Worm (Caenorhabditis elegans) whole organism, L3 larva: Measurements from ENCODE around the gene F28F9.3.

Experiments used
- aly-2 ChIP-seq: fragments of 150-350 bp; optimal IDR thresholded peaks from 2 replicates; lab custom pipeline; 2014; ENCODE audit warnings: missing biosample characterization, missing genetic modification characterization
- ama-1 ChIP-seq: fragments of 150-350 bp; optimal IDR thresholded peaks from 2 replicates; lab custom pipeline; 2018
- ceh-82 ChIP-seq: fragments of 150-350 bp; optimal IDR thresholded peaks from 2 replicates; lab custom pipeline; 2014; ENCODE audit warnings: missing biosample characterization, missing genetic modification characterization
- ceh-9 ChIP-seq: sonication (generic microtip); optimal IDR thresholded peaks from 2 replicates; lab custom pipeline; 2018; ENCODE audit warnings: missing biosample characterization, missing genetic modification characterization
- egl-27 ChIP-seq: sonication (generic microtip); optimal IDR thresholded peaks from 4 replicates; lab custom pipeline; 2017; ENCODE audit warnings: missing biosample characterization, missing genetic modification reagents, missing genetic modification characterization
- egl-5 ChIP-seq: fragments of 150-350 bp; optimal IDR thresholded peaks from 2 replicates; lab custom pipeline; 2017; ENCODE audit warnings: missing biosample characterization, missing genetic modification reagents, missing genetic modification characterization, inconsistent platforms
- elt-3 ChIP-seq, 3 experiments: fragments of 150-350 bp in 1 of 3; sonication (generic microtip) in 2 of 3; optimal IDR thresholded peaks; 2 replicates in 2 of 3; 4 replicates in 1 of 3; lab custom pipeline; 2014 to 2017; ENCODE audit warnings: missing biosample characterization in 3 of 3, missing genetic modification characterization in 3 of 3
- eor-1 ChIP-seq, 2 experiments: fragments of 150-350 bp; optimal IDR thresholded peaks; 2 replicates each; lab custom pipeline; 2014 to 2018; ENCODE audit warnings: missing biosample characterization in 2 of 2, missing genetic modification characterization in 2 of 2
- fkh-10 ChIP-seq: sonication (generic microtip); optimal IDR thresholded peaks from 2 replicates; lab custom pipeline; 2017; ENCODE audit warnings: missing biosample characterization, missing genetic modification reagents, missing genetic modification characterization
- fkh-2 ChIP-seq: fragments of 150-350 bp; optimal IDR thresholded peaks from 2 replicates; lab custom pipeline; 2014; ENCODE audit warnings: missing biosample characterization, missing genetic modification reagents, missing genetic modification characterization
- hmg-11 ChIP-seq: sonication (generic microtip); optimal IDR thresholded peaks from 2 replicates; lab custom pipeline; 2016; ENCODE audit warnings: missing genetic modification characterization, missing compliant biosample characterization
- lin-15B ChIP-seq: fragments of 150-350 bp; optimal IDR thresholded peaks from 2 replicates; lab custom pipeline; 2014; ENCODE audit warnings: missing biosample characterization, missing genetic modification characterization
- lin-39 ChIP-seq: fragments of 150-350 bp; optimal IDR thresholded peaks from 2 replicates; lab custom pipeline; 2018; ENCODE audit warnings: missing biosample characterization, missing genetic modification reagents, missing genetic modification characterization
- lsy-12 ChIP-seq: sonication (generic microtip); optimal IDR thresholded peaks from 2 replicates; lab custom pipeline; 2016; ENCODE audit warnings: mild to moderate bottlenecking, missing genetic modification characterization, missing compliant biosample characterization
- mdl-1 ChIP-seq: fragments of 150-350 bp; optimal IDR thresholded peaks from 2 replicates; lab custom pipeline; 2014; ENCODE audit warnings: missing biosample characterization, missing genetic modification characterization
- mml-1 ChIP-seq: fragments of 150-350 bp; sonication (generic microtip); optimal IDR thresholded peaks from 3 replicates; lab custom pipeline; 2014; ENCODE audit warnings: missing biosample characterization, missing genetic modification characterization
- nfya-1 ChIP-seq: sonication (generic microtip); optimal IDR thresholded peaks from 2 replicates; lab custom pipeline; 2017; ENCODE audit warnings: missing genetic modification characterization, mild to moderate bottlenecking, missing compliant biosample characterization, antibody characterized with exemption, moderate library complexity; ENCODE audit not compliant: insufficient read depth
- nhr-11 ChIP-seq: fragments of 150-350 bp; optimal IDR thresholded peaks from 2 replicates; lab custom pipeline; 2014; ENCODE audit warnings: missing biosample characterization, missing genetic modification characterization
- nhr-23 ChIP-seq: fragments of 150-350 bp; optimal IDR thresholded peaks from 2 replicates; lab custom pipeline; 2014; ENCODE audit warnings: missing biosample characterization, missing genetic modification reagents, missing genetic modification characterization
- nhr-237 ChIP-seq: fragments of 150-350 bp; optimal IDR thresholded peaks from 2 replicates; lab custom pipeline; 2014; ENCODE audit warnings: missing biosample characterization, missing genetic modification characterization
- nhr-25 ChIP-seq: sonication (generic microtip); optimal IDR thresholded peaks from 2 replicates; lab custom pipeline; 2017; ENCODE audit warnings: missing biosample characterization, missing genetic modification characterization
- nhr-28 ChIP-seq: fragments of 150-350 bp; optimal IDR thresholded peaks from 2 replicates; lab custom pipeline; 2014; ENCODE audit warnings: missing biosample characterization, missing genetic modification characterization
- nhr-43 ChIP-seq: sonication (generic microtip); optimal IDR thresholded peaks from 2 replicates; lab custom pipeline; 2016; ENCODE audit warnings: mild to moderate bottlenecking, missing genetic modification characterization, missing compliant biosample characterization; ENCODE audit not compliant: poor library complexity, severe bottlenecking
- nhr-67 ChIP-seq: fragments of 150-350 bp; optimal IDR thresholded peaks from 2 replicates; lab custom pipeline; 2014; ENCODE audit warnings: missing biosample characterization, missing genetic modification characterization
- nhr-76 ChIP-seq: fragments of 150-350 bp; sonication (generic microtip); optimal IDR thresholded peaks from 5 replicates; lab custom pipeline; 2014; ENCODE audit warnings: missing biosample characterization, missing genetic modification characterization
- nhr-77 ChIP-seq: fragments of 150-350 bp; optimal IDR thresholded peaks from 2 replicates; lab custom pipeline; 2014; ENCODE audit warnings: missing biosample characterization, missing genetic modification characterization
- pha-4 ChIP-seq: fragments of 150-350 bp; optimal IDR thresholded peaks from 2 replicates; lab custom pipeline; 2014; ENCODE audit warnings: missing biosample characterization, missing genetic modification reagents, missing genetic modification characterization
- sea-2 ChIP-seq: fragments of 150-350 bp; sonication (generic microtip); optimal IDR thresholded peaks from 4 replicates; lab custom pipeline; 2014; ENCODE audit warnings: missing biosample characterization, missing genetic modification reagents, missing genetic modification characterization
- skn-1 ChIP-seq: fragments of 150-350 bp; optimal IDR thresholded peaks from 2 replicates; lab custom pipeline; 2014; ENCODE audit warnings: missing biosample characterization, missing genetic modification characterization
- snpc-4 ChIP-seq: fragments of 150-350 bp; optimal IDR thresholded peaks from 2 replicates; lab custom pipeline; 2014; ENCODE audit warnings: missing biosample characterization, missing genetic modification characterization
- tbx-2 ChIP-seq: sonication (generic microtip); optimal IDR thresholded peaks from 2 replicates; lab custom pipeline; 2016; ENCODE audit warnings: mild to moderate bottlenecking, missing genetic modification characterization, missing compliant biosample characterization
- unc-39 ChIP-seq: sonication (generic microtip); optimal IDR thresholded peaks from 4 replicates; lab custom pipeline; 2017; ENCODE audit warnings: missing biosample characterization, missing genetic modification characterization
- unc-62 ChIP-seq: fragments of 150-350 bp; sonication (generic microtip); optimal IDR thresholded peaks from 4 replicates; lab custom pipeline; 2014; ENCODE audit warnings: missing biosample characterization, missing genetic modification reagents, missing genetic modification characterization
- ztf-4 ChIP-seq: fragments of 150-350 bp; optimal IDR thresholded peaks from 2 replicates; lab custom pipeline; 2014; ENCODE audit warnings: missing biosample characterization, missing genetic modification characterization

The F28F9.3 gene

DNA sequence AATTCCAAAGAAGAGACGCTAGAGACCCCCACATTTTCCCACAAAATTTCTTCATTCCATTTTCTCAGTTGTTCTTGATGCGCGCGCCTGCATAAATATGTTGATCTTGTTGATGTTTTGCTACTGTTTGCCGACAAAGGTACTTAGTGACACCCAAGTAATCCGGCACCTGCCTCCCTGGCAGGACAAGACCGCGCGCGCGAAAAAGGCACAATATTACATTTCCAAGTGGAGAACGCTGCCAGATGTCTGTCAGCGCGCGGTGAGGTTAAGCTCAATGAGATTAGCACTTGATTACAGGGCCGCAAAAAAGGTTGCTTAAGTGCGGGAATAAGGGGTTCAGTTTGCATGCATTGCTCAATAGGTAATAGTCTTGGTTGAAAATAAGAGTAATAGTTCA, 14.9 kb downstream of the F28F9.3 start:
- no peak for TF ChIP-seq nhr-77
- TF ChIP-seq fkh-2 (tag; lab: Kevin White, UChicago) = no peak
- TF ChIP-seq nhr-23 (tag; lab: Kevin White, UChicago) = no peak
- TF ChIP-seq ceh-9 = no peak
- no peak for TF ChIP-seq nfya-1 (tag; lab: Kevin White, UChicago)
- TF ChIP-seq tbx-2 (tag; lab: Kevin White, UChicago) = no peak
- TF ChIP-seq ama-1 (lab: Kevin White, UChicago) = no peak
- no peak for TF ChIP-seq lin-39 (tag; lab: Kevin White, UChicago)
- no peak for TF ChIP-seq fkh-10
- no peak for TF ChIP-seq eor-1 (tag; optimal IDR thresholded peaks at IDR 0.05; lab: Kevin White, UChicago)

DNA sequence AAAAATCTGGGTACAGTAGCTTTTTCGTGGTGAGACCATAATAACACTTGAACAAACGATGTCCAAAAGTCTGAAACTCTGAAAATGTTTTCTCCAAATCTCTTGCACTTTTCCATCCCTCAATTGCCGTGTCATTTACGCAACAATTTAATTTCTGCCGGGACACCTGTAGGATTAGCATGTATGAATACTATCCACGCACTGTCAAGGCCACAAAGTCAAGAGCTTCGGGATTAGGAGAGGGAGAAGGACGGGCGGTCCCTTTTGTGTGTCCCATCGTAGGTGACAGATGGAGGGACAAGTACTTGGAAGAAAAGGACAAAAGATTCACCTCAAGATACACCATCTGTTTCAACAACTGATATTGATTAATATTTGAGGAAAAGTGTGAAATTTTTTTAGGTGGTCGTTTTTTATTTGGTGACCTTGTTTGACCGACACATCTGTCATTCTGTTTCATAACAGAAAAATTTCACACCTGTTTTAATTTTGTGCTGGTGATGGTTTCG, 16.4 kb downstream of the F28F9.3 start:
- TF ChIP-seq elt-3 (tag; optimal IDR thresholded peaks at IDR 0.05; lab: Kevin White, UChicago) (no peak), lsy-12 (tag; lab: Kevin White, UChicago) (no peak), fkh-2 (tag; lab: Kevin White, UChicago) (no peak), snpc-4 (tag; lab: Kevin White, UChicago) (no peak), fkh-10 (no peak), nhr-11 (no peak), egl-5 (tag; lab: Kevin White, UChicago) (no peak), lin-39 (tag; lab: Kevin White, UChicago) (no peak), nhr-67 (tag; lab: Kevin White, UChicago) (no peak), nhr-43 (tag; lab: Kevin White, UChicago) (no peak)

ce11 chrIV:3844004-3844403, 17.3 kb downstream of the F28F9.3 start:
- TF ChIP-seq nhr-237 (tag; lab: Kevin White, UChicago) (no peak), unc-62 (GFP tag; lab: Kevin White, UChicago) (no peak), nhr-28 (tag; lab: Kevin White, UChicago) (no peak), ztf-4 (tag; lab: Kevin White, UChicago) (no peak), nhr-76 (tag; lab: Kevin White, UChicago) (no peak), ceh-82 (tag; lab: Kevin White, UChicago) (no peak), aly-2 (tag; lab: Kevin White, UChicago) (no peak), pha-4 (tag; lab: Kevin White, UChicago) (no peak), hmg-11 (tag; lab: Kevin White, UChicago) (no peak), mdl-1 (tag; lab: Kevin White, UChicago) (no peak), sea-2 (no peak), nhr-43 (tag; lab: Kevin White, UChicago) (no peak), fkh-2 (tag; lab: Kevin White, UChicago) (no peak), unc-39 (no peak), skn-1 (tag; lab: Kevin White, UChicago) (no peak), mml-1 (tag; lab: Kevin White, UChicago) (no peak), nhr-77 (no peak), nhr-25 (tag; lab: Kevin White, UChicago) (no peak), nhr-11 (no peak), fkh-10 (no peak)
- TF ChIP-seq, all 47 proteins: peak for 0

DNA sequence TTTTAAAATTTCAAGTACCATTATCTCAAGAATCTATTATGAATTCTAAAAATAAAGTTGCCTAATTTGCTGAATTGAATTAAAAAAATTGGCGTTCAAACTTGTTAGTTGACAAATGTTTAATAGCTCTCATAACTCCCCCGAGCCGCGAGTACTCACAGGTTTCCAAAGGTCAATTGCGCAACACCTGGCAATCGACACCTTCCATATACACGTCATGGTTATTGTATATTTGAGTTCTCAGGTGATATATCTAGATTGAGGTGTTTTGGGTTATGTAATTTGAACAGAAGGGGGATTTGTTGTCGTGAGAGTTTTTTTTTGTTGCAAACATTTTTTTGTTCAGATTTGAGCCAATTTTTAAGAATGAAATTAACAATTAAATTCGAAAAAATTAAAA, 17.9 kb downstream of the F28F9.3 start:
- TF ChIP-seq nhr-23 (tag; lab: Kevin White, UChicago) (no peak), lin-15B (no peak), ama-1 (lab: Kevin White, UChicago) (no peak), egl-27 (tag; lab: Kevin White, UChicago) (no peak), nhr-237 (tag; lab: Kevin White, UChicago) (no peak), snpc-4 (tag; lab: Kevin White, UChicago) (no peak), nhr-67 (tag; lab: Kevin White, UChicago) (no peak), elt-3 (tag; optimal IDR thresholded peaks at IDR 0.05; lab: Kevin White, UChicago) (no peak), lin-39 (tag; lab: Kevin White, UChicago) (no peak), nhr-28 (tag; lab: Kevin White, UChicago) (no peak), nhr-43 (tag; lab: Kevin White, UChicago) (no peak)
